Fruit fly (Drosophila melanogaster) whole organism, embryonic: ENCODE measurements around the gene CG42393.

Source experiments
- BEAF-32 ChIP-seq: fragments of 200-800 bp; sonication (Bioruptor generic); optimal IDR thresholded peaks from 3 replicates; lab custom pipeline; 2017; ENCODE audit warnings: missing biosample characterization, missing genetic modification characterization, mild to moderate bottlenecking, moderate library complexity, missing genetic modification reagents
- CG11504 ChIP-seq: fragments of 200-800 bp; sonication (Bioruptor generic); optimal IDR thresholded peaks from 3 replicates; lab custom pipeline; 2019; ENCODE audit warnings: missing biosample characterization, mild to moderate bottlenecking, missing genetic modification characterization, moderate library complexity
- CG12104 ChIP-seq: fragments of 200-800 bp; sonication (Bioruptor generic); optimal IDR thresholded peaks from 3 replicates; lab custom pipeline; 2016; ENCODE audit warnings: missing biosample characterization, missing genetic modification characterization
- CG12155 ChIP-seq: fragments of 200-800 bp; sonication (Bioruptor generic); optimal IDR thresholded peaks from 3 replicates; lab custom pipeline; 2016; ENCODE audit warnings: missing biosample characterization, missing genetic modification characterization
- CG12659 ChIP-seq: fragments of 200-800 bp; sonication (Bioruptor generic); optimal IDR thresholded peaks from 3 replicates; lab custom pipeline; 2017; ENCODE audit warnings: mild to moderate bottlenecking, missing biosample characterization, missing genetic modification reagents, missing genetic modification characterization
- CG12942 ChIP-seq: fragments of 200-800 bp; sonication (Bioruptor generic); optimal IDR thresholded peaks from 3 replicates; lab custom pipeline; 2016; ENCODE audit warnings: missing biosample characterization, missing genetic modification characterization
- CG15601 ChIP-seq: fragments of 200-800 bp; sonication (Bioruptor generic); optimal IDR thresholded peaks from 3 replicates; lab custom pipeline; 2019; ENCODE audit warnings: missing biosample characterization, mild to moderate bottlenecking, missing genetic modification characterization, moderate library complexity
- CG1603 ChIP-seq: fragments of 200-800 bp; sonication (Bioruptor generic); optimal IDR thresholded peaks from 2 replicates; lab custom pipeline; 2019; ENCODE audit warnings: missing biosample characterization, mild to moderate bottlenecking, missing genetic modification characterization, moderate library complexity
- CG17186 ChIP-seq: fragments of 200-800 bp; sonication (Bioruptor generic); optimal IDR thresholded peaks from 3 replicates; lab custom pipeline; 2017; ENCODE audit warnings: missing biosample characterization, missing genetic modification reagents, missing genetic modification characterization
- CG2199 ChIP-seq: fragments of 200-800 bp; sonication (Bioruptor generic); IDR thresholded peaks from 3 replicates; pipeline ENCODE4 v1.3.6; 2022; ENCODE audit warnings: missing biosample characterization, missing genetic modification characterization
- CG2712 ChIP-seq: fragments of 200-800 bp; optimal IDR thresholded peaks from 3 replicates; lab custom pipeline; 2019; ENCODE audit warnings: missing biosample characterization, mild to moderate bottlenecking, missing genetic modification characterization, moderate library complexity
- CG3065 ChIP-seq: fragments of 200-800 bp; sonication (Bioruptor generic); optimal IDR thresholded peaks from 2 replicates; lab custom pipeline; 2016; ENCODE audit warnings: missing biosample characterization, missing genetic modification characterization
- CG31365 ChIP-seq: fragments of 200-800 bp; sonication (Bioruptor generic); optimal IDR thresholded peaks from 2 replicates; lab custom pipeline; 2018; ENCODE audit warnings: missing biosample characterization, mild to moderate bottlenecking, missing genetic modification characterization
- CG3838 ChIP-seq: fragments of 200-800 bp; sonication (Bioruptor generic); optimal IDR thresholded peaks from 3 replicates; lab custom pipeline; 2016; ENCODE audit warnings: missing biosample characterization, missing genetic modification characterization
- CG4730 ChIP-seq: fragments of 200-800 bp; sonication (Bioruptor generic); IDR thresholded peaks from 2 replicates; pipeline ENCODE4 v1.3.6; 2022; ENCODE audit warnings: missing biosample characterization, missing genetic modification characterization
- CG7839 ChIP-seq: fragments of 200-800 bp; sonication (Bioruptor generic); optimal IDR thresholded peaks from 3 replicates; lab custom pipeline; 2018; ENCODE audit warnings: missing biosample characterization, mild to moderate bottlenecking, missing genetic modification characterization, moderate library complexity
- CG8290 ChIP-seq, 3 experiments: fragments of 200-800 bp; sonication (Bioruptor generic); optimal IDR thresholded peaks; 2 replicates each; lab custom pipeline; 2016 to 2019; ENCODE audit warnings: missing biosample characterization in 3 of 3, missing genetic modification characterization in 3 of 3, mild to moderate bottlenecking in 2 of 3, moderate library complexity in 1 of 3
- CG9817 ChIP-seq: fragments of 200-800 bp; sonication (Bioruptor generic); optimal IDR thresholded peaks from 2 replicates; lab custom pipeline; 2018; ENCODE audit warnings: missing biosample characterization, mild to moderate bottlenecking, missing genetic modification characterization, moderate library complexity
- CTCF ChIP-seq: fragments of 200-800 bp; sonication (Bioruptor generic); optimal IDR thresholded peaks from 2 replicates; lab custom pipeline; 2017; ENCODE audit warnings: missing biosample characterization, mild to moderate bottlenecking, missing genetic modification characterization, moderate library complexity
- CoRest ChIP-seq: fragments of 200-800 bp; sonication (Bioruptor generic); optimal IDR thresholded peaks from 3 replicates; lab custom pipeline; 2018; ENCODE audit warnings: missing biosample characterization, mild to moderate bottlenecking, missing genetic modification characterization, moderate library complexity
- Dek ChIP-seq: fragments of 200-800 bp; sonication (Bioruptor generic); optimal IDR thresholded peaks from 3 replicates; lab custom pipeline; 2019; ENCODE audit warnings: missing biosample characterization, mild to moderate bottlenecking, missing genetic modification characterization, moderate library complexity
- Dp ChIP-seq: fragments of 200-800 bp; sonication (Bioruptor generic); optimal IDR thresholded peaks from 2 replicates; lab custom pipeline; 2018; ENCODE audit warnings: missing biosample characterization, mild to moderate bottlenecking, missing genetic modification characterization, moderate library complexity
- E2f2 ChIP-seq: fragments of 200-800 bp; sonication (Bioruptor generic); IDR thresholded peaks from 2 replicates; pipeline ENCODE4 v1.3.6; 2022; ENCODE audit warnings: missing biosample characterization, missing genetic modification characterization
- Eip74EF ChIP-seq, 2 experiments: fragments of 200-800 bp in 1 of 2; fragments of >200 bp in 1 of 2; sonication (Bioruptor generic) in 1 of 2; optimal IDR thresholded peaks; 2 replicates each; lab custom pipeline; 2017 to 2019; ENCODE audit warnings: missing biosample characterization in 2 of 2, missing genetic modification characterization in 2 of 2, mild to moderate bottlenecking in 1 of 2, moderate library complexity in 1 of 2
- Ets97D ChIP-seq: fragments of 200-800 bp; sonication (Bioruptor generic); optimal IDR thresholded peaks from 3 replicates; lab custom pipeline; 2016; ENCODE audit warnings: missing biosample characterization, missing genetic modification characterization
- Fer2 ChIP-seq: fragments of 200-800 bp; sonication (Bioruptor generic); optimal IDR thresholded peaks from 2 replicates; lab custom pipeline; 2018; ENCODE audit warnings: missing biosample characterization, mild to moderate bottlenecking, missing genetic modification characterization, moderate library complexity
- HLH4C ChIP-seq: fragments of 200-800 bp; sonication (Bioruptor generic); IDR thresholded peaks from 3 replicates; pipeline ENCODE4 v1.3.6; 2022; ENCODE audit warnings: missing biosample characterization, missing genetic modification characterization; ENCODE audit not compliant: partially characterized antibody
- Hand ChIP-seq: fragments of 200-800 bp; sonication (Bioruptor generic); optimal IDR thresholded peaks from 2 replicates; lab custom pipeline; 2017; ENCODE audit warnings: mild to moderate bottlenecking, missing biosample characterization, missing genetic modification reagents, missing genetic modification characterization
- HmgD ChIP-seq: fragments of 200-800 bp; sonication (Bioruptor generic); optimal IDR thresholded peaks from 3 replicates; lab custom pipeline; 2016; ENCODE audit warnings: missing biosample characterization, missing genetic modification characterization
- HmgZ ChIP-seq: fragments of 200-800 bp; sonication (Bioruptor generic); optimal IDR thresholded peaks from 2 replicates; lab custom pipeline; 2018; ENCODE audit warnings: missing biosample characterization, mild to moderate bottlenecking, missing genetic modification characterization
- Jarid2 ChIP-seq: fragments of 200-800 bp; sonication (Bioruptor generic); optimal IDR thresholded peaks from 3 replicates; lab custom pipeline; 2017; ENCODE audit warnings: mild to moderate bottlenecking, missing biosample characterization, missing genetic modification reagents, missing genetic modification characterization
- Med ChIP-seq: fragments of 200-800 bp; sonication (Bioruptor generic); peaks from one replicate; lab custom pipeline; 2016; ENCODE audit warnings: missing biosample characterization, missing genetic modification characterization, mild to moderate bottlenecking, inconsistent platforms, moderate library complexity
- NfI ChIP-seq: fragments of 200-800 bp; sonication (Bioruptor generic); optimal IDR thresholded peaks from 3 replicates; lab custom pipeline; 2018; ENCODE audit warnings: missing biosample characterization, mild to moderate bottlenecking, missing genetic modification characterization, moderate library complexity
- Pdp1 ChIP-seq, 2 experiments: fragments of 200-800 bp; sonication (Bioruptor generic); optimal IDR thresholded peaks; 3 replicates each; lab custom pipeline; 2016; ENCODE audit warnings: missing biosample characterization in 2 of 2, missing genetic modification characterization in 2 of 2, mild to moderate bottlenecking in 1 of 2, moderate library complexity in 1 of 2
- ara ChIP-seq: fragments of 200-800 bp; sonication (Bioruptor generic); IDR thresholded peaks from 2 replicates; pipeline ENCODE4 v1.3.6; 2022; ENCODE audit warnings: missing biosample characterization, missing genetic modification characterization
- bab2 ChIP-seq: fragments of 200-800 bp; sonication (Bioruptor generic); optimal IDR thresholded peaks from 2 replicates; lab custom pipeline; 2016; ENCODE audit warnings: missing biosample characterization, missing genetic modification characterization
- cato ChIP-seq: fragments of 200-800 bp; sonication (Bioruptor generic); optimal IDR thresholded peaks from 2 replicates; lab custom pipeline; 2016; ENCODE audit warnings: missing biosample characterization, missing genetic modification characterization, borderline replicate concordance
- chinmo ChIP-seq: fragments of 200-800 bp; sonication (Bioruptor generic); IDR thresholded peaks from 4 replicates; pipeline ENCODE4 v1.3.6; 2022; ENCODE audit warnings: missing biosample characterization, missing genetic modification characterization; ENCODE audit not compliant: partially characterized antibody
- ci ChIP-seq: fragments of 200-800 bp; sonication (Bioruptor generic); IDR thresholded peaks from 3 replicates; pipeline ENCODE4 v1.3.6; 2022; ENCODE audit warnings: missing biosample characterization, missing genetic modification characterization
- da ChIP-seq: fragments of 200-800 bp; sonication (Bioruptor generic); optimal IDR thresholded peaks from 2 replicates; lab custom pipeline; 2016; ENCODE audit warnings: missing biosample characterization, missing genetic modification characterization
- dm ChIP-seq: fragments of 200-800 bp; sonication (Bioruptor generic); optimal IDR thresholded peaks from 3 replicates; lab custom pipeline; 2016; ENCODE audit warnings: missing biosample characterization, missing genetic modification characterization
- gfzf ChIP-seq: fragments of 200-800 bp; sonication (Bioruptor generic); optimal IDR thresholded peaks from 2 replicates; lab custom pipeline; 2016; ENCODE audit warnings: missing biosample characterization, mild to moderate bottlenecking, missing genetic modification characterization, moderate library complexity
- knrl ChIP-seq: fragments of 200-800 bp; sonication (Bioruptor generic); IDR thresholded peaks from 3 replicates; pipeline ENCODE4 v1.3.6; 2022; ENCODE audit warnings: missing biosample characterization, missing genetic modification characterization; ENCODE audit not compliant: partially characterized antibody
- nerfin-2 ChIP-seq: fragments of 200-800 bp; sonication (Bioruptor generic); IDR thresholded peaks from 2 replicates; pipeline ENCODE4 v1.3.6; 2022; ENCODE audit warnings: missing biosample characterization, missing genetic modification characterization; ENCODE audit not compliant: partially characterized antibody
- nmo ChIP-seq: fragments of 200-800 bp; sonication (Bioruptor generic); optimal IDR thresholded peaks from 2 replicates; lab custom pipeline; 2018; ENCODE audit warnings: missing biosample characterization, mild to moderate bottlenecking, missing genetic modification characterization, moderate library complexity
- pzg ChIP-seq: fragments of 200-800 bp; sonication (Bioruptor generic); optimal IDR thresholded peaks from 3 replicates; lab custom pipeline; 2018; ENCODE audit warnings: missing biosample characterization, mild to moderate bottlenecking, missing genetic modification characterization, moderate library complexity
- trem ChIP-seq: fragments of 200-800 bp; optimal IDR thresholded peaks from 3 replicates; lab custom pipeline; 2019; ENCODE audit warnings: missing biosample characterization, mild to moderate bottlenecking, missing genetic modification characterization, moderate library complexity
- zf30C ChIP-seq: fragments of 200-800 bp; sonication (Bioruptor generic); optimal IDR thresholded peaks from 3 replicates; lab custom pipeline; 2018; ENCODE audit warnings: missing biosample characterization, mild to moderate bottlenecking, missing genetic modification characterization
- zfh1 ChIP-seq: fragments of 200-800 bp; sonication (Bioruptor generic); IDR thresholded peaks from 3 replicates; pipeline ENCODE4 v1.3.6; 2022; ENCODE audit warnings: missing biosample characterization, missing genetic modification characterization

CG42393 gene

DNA sequence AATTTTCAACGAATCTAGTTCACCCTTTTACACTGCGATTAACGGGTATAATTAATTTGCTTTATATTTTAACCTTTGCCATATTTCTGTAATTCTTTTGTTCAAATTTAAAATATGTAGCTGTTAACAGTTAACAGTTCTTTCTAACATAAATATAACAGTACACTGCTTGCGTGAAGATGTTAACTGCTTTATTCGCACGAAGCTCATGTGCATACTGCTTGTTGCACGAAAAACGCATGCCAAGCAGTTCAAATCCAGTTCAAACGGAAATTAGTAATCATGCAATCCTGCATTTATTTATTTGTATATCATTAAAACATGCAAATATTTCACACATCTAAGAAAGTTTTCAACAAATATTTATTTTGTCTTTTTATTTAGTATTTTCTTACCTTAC is 45.5 kb downstream of the CG42393 start (continued):
- TF ChIP-seq Eip74EF (GFP tag; optimal IDR thresholded peaks at IDR 0.05; lab: Kevin White, UChicago) = peak in 1 of 2 experiments; percentile 99
- peak; percentile 43 for TF ChIP-seq BEAF-32 (GFP tag; lab: Kevin White, UChicago)
- no peak for TF ChIP-seq cato
- peak in 1 of 2 experiments; percentile 55 for TF ChIP-seq Pdp1 (GFP tag; optimal IDR thresholded peaks at IDR 0.05; lab: Kevin White, UChicago)
- TF ChIP-seq trem (tag; lab: Kevin White, UChicago) = peak; percentile 29
- no peak for TF ChIP-seq Fer2 (tag; lab: Kevin White, UChicago)
- TF ChIP-seq da (GFP tag; lab: Kevin White, UChicago) = no peak
- peak; percentile 73 for TF ChIP-seq knrl (GFP tag; lab: Robert Waterston, UW)
- TF ChIP-seq dm (GFP tag; lab: Kevin White, UChicago) = peak; percentile 6
- TF ChIP-seq chinmo (GFP tag; lab: Robert Waterston, UW) = peak; percentile 97
- TF ChIP-seq Ets97D (GFP tag; lab: Kevin White, UChicago) = peak; percentile 78
- TF ChIP-seq Jarid2 (GFP tag; lab: Kevin White, UChicago) = peak; percentile 20
- TF ChIP-seq nerfin-2 (GFP tag; lab: Robert Waterston, UW) = peak; percentile 18; the same call in 1 of the 2 replicates
- peak; percentile 49 for TF ChIP-seq Dp
- TF ChIP-seq nmo (GFP tag; lab: Kevin White, UChicago) = peak; percentile 55
- TF ChIP-seq Hand (GFP tag; lab: Kevin White, UChicago) = no peak
- peak; percentile 41 for TF ChIP-seq CG2712
- no peak for TF ChIP-seq CG12104 (GFP tag; lab: Kevin White, UChicago)
- peak; percentile 34 for TF ChIP-seq CG7839 (tag; lab: Kevin White, UChicago)
- peak; percentile 43 for TF ChIP-seq CG17186 (GFP tag; lab: Kevin White, UChicago)
- TF ChIP-seq CG2199 (GFP tag; lab: Robert Waterston, UW) = peak; percentile 96
- TF ChIP-seq CG3065 (GFP tag; lab: Kevin White, UChicago) = no peak
- TF ChIP-seq CG3838 (GFP tag; lab: Kevin White, UChicago) = no peak
- 0 out of 3 replicates have a peak, but pooled peaks have one; percentile 17 for TF ChIP-seq zfh1
- no peak for TF ChIP-seq bab2 (GFP tag; lab: Kevin White, UChicago)
- peak; percentile 33 for TF ChIP-seq zf30C (GFP tag; lab: Kevin White, UChicago)
- TF ChIP-seq Med = peak; percentile 84
- peak; percentile 33 for TF ChIP-seq CG15601 (tag; lab: Kevin White, UChicago)
- peak; percentile 65 for TF ChIP-seq CG1603
- TF ChIP-seq CTCF = peak; percentile 68
- TF ChIP-seq CG12155 = no peak
- peak; percentile 4 for TF ChIP-seq HmgZ (tag; lab: Kevin White, UChicago)
- TF ChIP-seq CG8290 (GFP tag; optimal IDR thresholded peaks at IDR 0.05; lab: Kevin White, UChicago) = peak; percentile 78
- TF ChIP-seq CG8290 (tag; optimal IDR thresholded peaks at IDR 0.05; lab: Kevin White, UChicago) = peak in 1 of 2 experiments; percentile 88
- TF ChIP-seq ci (GFP tag; lab: Robert Waterston, UW) = peak; percentile 55; the same call in 2 of the 3 replicates
- peak; percentile 99 for TF ChIP-seq CG31365 (tag; lab: Kevin White, UChicago)
- peak; percentile 33; the same call in 1 of the 2 replicates for TF ChIP-seq E2f2 (GFP tag; lab: Robert Waterston, UW)
- TF ChIP-seq NfI (GFP tag; lab: Kevin White, UChicago) = peak; percentile 19
- TF ChIP-seq CG12659 (GFP tag; lab: Kevin White, UChicago) = peak; percentile 30
- TF ChIP-seq CG11504 (tag; lab: Kevin White, UChicago) = peak; percentile 46
- TF ChIP-seq CG12942 (GFP tag; lab: Kevin White, UChicago) = no peak
- TF ChIP-seq Dek = peak; percentile 17
- peak; percentile 27 for TF ChIP-seq HmgD (GFP tag; lab: Kevin White, UChicago)
- peak; percentile 54 for TF ChIP-seq CoRest (tag; lab: Kevin White, UChicago)
- no peak for TF ChIP-seq CG4730 (GFP tag; lab: Robert Waterston, UW)
- TF ChIP-seq ara (GFP tag; lab: Robert Waterston, UW) = 0 out of 2 replicates have a peak, but pooled peaks have one; percentile 21
- TF ChIP-seq CG9817 (tag; lab: Kevin White, UChicago) = no peak
- TF ChIP-seq gfzf (GFP tag; lab: Kevin White, UChicago) = no peak
- peak; percentile 47; the same call in 2 of the 3 replicates for TF ChIP-seq HLH4C (GFP tag; lab: Robert Waterston, UW)
- peak; percentile 3 for TF ChIP-seq pzg (GFP tag; lab: Kevin White, UChicago)
